Worm (Caenorhabditis elegans) whole organism, L1 larva: ENCODE data around the gene C26F1.3.

Experiments
- blmp-1 ChIP-seq: fragments of 150-350 bp; optimal IDR thresholded peaks from 2 replicates; lab custom pipeline; 2014; ENCODE audit warnings: missing biosample characterization, missing genetic modification characterization
- ceh-90 ChIP-seq: sonication (generic microtip); optimal IDR thresholded peaks from 2 replicates; lab custom pipeline; 2016; ENCODE audit warnings: missing genetic modification characterization, missing compliant biosample characterization
- egl-27 ChIP-seq, 2 experiments: fragments of 150-350 bp in 1 of 2; sonication (generic microtip); optimal IDR thresholded peaks; 3 replicates each; lab custom pipeline; 2017 to 2018; ENCODE audit warnings: missing biosample characterization in 2 of 2, missing genetic modification characterization in 2 of 2, missing genetic modification reagents in 2 of 2
- lin-13 ChIP-seq: fragments of 150-350 bp; optimal IDR thresholded peaks from 2 replicates; lab custom pipeline; 2014; ENCODE audit warnings: missing biosample characterization, missing genetic modification reagents, missing genetic modification characterization
- lsy-2 ChIP-seq, 2 experiments: fragments of 150-350 bp; optimal IDR thresholded peaks; 2 replicates each; lab custom pipeline; 2014; ENCODE audit warnings: missing biosample characterization in 2 of 2, missing genetic modification characterization in 2 of 2
- nhr-77 ChIP-seq: fragments of 150-350 bp; optimal IDR thresholded peaks from 2 replicates; lab custom pipeline; 2014; ENCODE audit warnings: missing biosample characterization, missing genetic modification characterization
- snu-23 ChIP-seq: sonication (generic microtip); optimal IDR thresholded peaks from 2 replicates; lab custom pipeline; 2016; ENCODE audit warnings: missing genetic modification characterization, missing compliant biosample characterization
- tbx-2 ChIP-seq: sonication (generic microtip); optimal IDR thresholded peaks from 2 replicates; lab custom pipeline; 2016; ENCODE audit warnings: missing genetic modification characterization, missing compliant biosample characterization

DNA sequence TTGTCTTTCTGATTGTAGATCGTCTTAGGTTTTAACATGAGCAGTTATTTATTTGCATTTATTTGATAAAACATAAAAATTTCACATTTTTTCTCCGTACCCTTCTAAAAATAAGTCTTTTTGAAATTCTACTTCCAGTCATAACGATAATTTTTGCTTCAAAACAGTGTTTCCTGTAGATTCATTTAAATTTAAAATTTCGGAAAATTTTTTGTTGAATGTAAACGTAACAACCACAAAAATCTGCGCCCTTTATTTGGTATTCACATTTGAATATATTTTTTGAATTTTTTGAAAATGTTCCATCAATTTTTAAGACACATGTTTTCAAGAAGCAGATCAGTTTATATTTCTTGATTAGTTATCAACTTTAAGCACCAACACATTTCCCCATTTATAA is 31.7 kb upstream of the C26F1.3 start:
- TF ChIP-seq tbx-2 (tag; lab: Kevin White, UChicago) (no peak), lsy-2 (tag; optimal IDR thresholded peaks at IDR 0.05; lab: Kevin White, UChicago) (no peak), nhr-77 (no peak), snu-23 (GFP tag; lab: Kevin White, UChicago) (no peak), blmp-1 (no peak), lin-13 (no peak), egl-27 (tag; optimal IDR thresholded peaks at IDR 0.05; lab: Kevin White, UChicago) (no peak), ceh-90 (tag; lab: Kevin White, UChicago) (no peak)
